Worm (Caenorhabditis elegans): Measurements from ENCODE around the gene T08G3.11.
"Not testable (repeated sequence)": the region's sequence is repeated elsewhere in the genome, so short reads cannot be mapped to it uniquely, and the experiment has no call there.

T08G3.11 gene

DNA sequence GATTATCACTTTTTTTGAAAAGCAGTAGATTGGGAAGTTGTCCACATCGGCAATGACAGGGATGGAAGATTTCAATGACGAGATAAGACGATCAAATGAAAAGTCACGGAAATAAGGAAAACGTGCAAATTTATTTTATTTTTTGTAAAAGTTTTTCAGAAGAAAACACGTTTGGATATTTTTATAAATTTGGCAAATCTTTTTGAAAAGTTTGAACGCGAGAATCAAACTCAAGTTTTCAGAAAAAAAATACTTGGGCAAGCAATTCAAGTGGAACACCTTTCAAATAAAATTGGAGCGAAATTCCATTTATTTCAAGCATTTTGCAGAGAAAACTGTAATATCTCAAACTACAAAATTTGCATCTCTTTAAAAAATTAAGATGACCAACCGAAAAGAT, 36.0 kb upstream of the T08G3.11 start, which contains the start of gene F36D3.5:
Gene F36D3.5, minus strand, starts transcription at position 101 of the 400 bp plus-strand sequence.
- not testable (repeated sequence) for TF ChIP-seq saeg-2 (GFP tag; IDR thresholded peaks at IDR 0.05); snpc-4 (tag; optimal IDR thresholded peaks at IDR 0.05); lin-13 (GFP tag; optimal IDR thresholded peaks at IDR 0.05)

DNA sequence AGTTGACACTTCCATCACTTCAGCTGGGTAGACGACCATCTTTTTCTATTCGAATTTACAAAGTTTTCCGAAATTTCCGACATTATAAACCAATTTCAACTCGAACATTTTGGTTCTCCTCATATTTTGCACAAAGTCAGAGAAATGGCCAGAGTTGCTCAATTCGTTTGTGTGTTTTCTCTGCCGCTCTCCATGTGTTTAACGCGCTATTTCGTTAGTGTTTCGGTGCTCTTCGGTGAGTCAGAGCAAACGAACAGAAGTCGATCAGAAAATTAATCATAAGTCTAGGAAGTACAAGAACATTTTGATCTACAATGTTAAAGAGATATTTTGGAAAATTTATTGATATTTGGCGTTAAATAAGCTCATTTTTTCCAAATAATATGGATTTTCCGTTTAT, 29.5 kb upstream of the T08G3.11 start, which contains the start of gene srr-3:
Gene srr-3, minus strand, starts transcription at position 101 of the 400 bp plus-strand sequence.
- TF ChIP-seq ztf-7 (tag; optimal IDR thresholded peaks at IDR 0.05) (no peak), nhr-48 (tag; optimal IDR thresholded peaks at IDR 0.05) (no peak), ceh-32 (tag; optimal IDR thresholded peaks at IDR 0.05; ENCODE audit: poor library complexity) (no peak), lin-39 (tag; optimal IDR thresholded peaks at IDR 0.05) (no peak), ctbp-1 (GFP tag; IDR thresholded peaks at IDR 0.05) (no peak), rbr-2 (tag; optimal IDR thresholded peaks at IDR 0.05) (no peak)

DNA sequence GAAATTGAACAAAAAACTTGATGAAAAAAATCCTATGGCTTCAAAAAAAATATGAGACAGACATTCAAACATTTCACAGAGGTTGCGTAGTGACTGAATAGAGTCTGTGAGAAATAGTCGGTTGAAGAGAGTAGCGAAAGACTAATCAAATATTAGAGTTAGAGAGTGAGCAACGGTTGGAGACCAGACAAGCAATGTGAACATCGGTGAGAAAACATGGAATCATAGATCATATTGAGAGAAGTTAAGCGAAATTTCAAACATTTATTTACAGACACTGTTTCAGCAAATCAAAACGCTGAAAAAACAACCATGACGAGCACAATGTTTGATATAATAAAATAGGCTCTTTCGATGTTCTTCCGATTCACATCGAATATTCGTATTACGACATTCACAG, 27.5 kb upstream of the T08G3.11 start:
- TF ChIP-seq daf-16 (GFP tag; optimal IDR thresholded peaks at IDR 0.05) = no peak
- TF ChIP-seq daf-16 (tag; optimal IDR thresholded peaks at IDR 0.05) = no peak
- TF ChIP-seq unc-62 (GFP tag; optimal IDR thresholded peaks at IDR 0.05 in 1 of 2) = peak in 1 of 2 experiments; percentile 94
- no peak for TF ChIP-seq unc-62 (tag; optimal IDR thresholded peaks at IDR 0.05)

DNA sequence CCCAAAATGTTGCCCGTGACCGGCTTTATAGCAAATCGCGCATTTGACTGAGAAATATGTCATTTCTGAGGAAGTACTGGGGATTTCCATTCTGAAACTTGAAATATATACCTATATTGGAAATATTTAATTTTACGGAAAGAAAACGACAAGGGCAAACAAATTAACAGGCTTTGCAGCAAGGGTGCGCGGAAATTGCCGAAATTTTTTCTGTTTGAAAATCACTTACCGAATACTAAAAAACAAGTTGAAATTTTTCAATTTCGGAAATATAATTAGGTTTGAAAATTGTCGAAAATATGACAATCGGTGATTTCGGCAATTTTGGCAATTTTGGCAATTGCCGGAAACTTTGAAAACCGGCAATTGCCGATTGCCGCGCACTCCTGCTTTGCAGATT, 26.7 kb upstream of the T08G3.11 start, which contains the start of gene nhr-54:
Gene nhr-54, minus strand, starts transcription at position 101 of the 400 bp plus-strand sequence.
- no peak for TF ChIP-seq hmg-1.1 (GFP tag; IDR thresholded peaks at IDR 0.05)
- no peak for TF ChIP-seq dpl-1 (GFP tag; optimal IDR thresholded peaks at IDR 0.05)
- no peak for TF ChIP-seq egl-27 (tag; optimal IDR thresholded peaks at IDR 0.05)
- no peak for TF ChIP-seq zip-2 (tag; optimal IDR thresholded peaks at IDR 0.05)
- TF ChIP-seq F10B5.3 (tag; optimal IDR thresholded peaks at IDR 0.05) = no peak
- no peak for TF ChIP-seq dve-1 (tag; optimal IDR thresholded peaks at IDR 0.05; ENCODE audit: insufficient read depth)
- no peak for TF ChIP-seq mep-1 (tag; optimal IDR thresholded peaks at IDR 0.05)
- no peak for TF ChIP-seq spr-1 (tag; optimal IDR thresholded peaks at IDR 0.05)
- TF ChIP-seq pha-4 (GFP tag; IDR thresholded peaks at IDR 0.05) = no peak
- no peak for TF ChIP-seq pha-4 (tag; optimal IDR thresholded peaks at IDR 0.05)
- no peak for TF ChIP-seq daf-19 (GFP tag; conservative IDR thresholded peaks at IDR 0.05)
- TF ChIP-seq set-16 (GFP tag; IDR thresholded peaks at IDR 0.05) = no peak
- TF ChIP-seq zfp-3 (GFP tag; conservative IDR thresholded peaks at IDR 0.05) = no peak
- no peak for TF ChIP-seq Y48G9A.11 (GFP tag; IDR thresholded peaks at IDR 0.05)
- no peak for TF ChIP-seq unc-62 (GFP tag; optimal IDR thresholded peaks at IDR 0.05 in 1 of 2)
- no peak for TF ChIP-seq unc-62 (tag; optimal IDR thresholded peaks at IDR 0.05)
- no peak for TF ChIP-seq daf-16 (GFP tag; optimal IDR thresholded peaks at IDR 0.05)
- TF ChIP-seq daf-16 (tag; optimal IDR thresholded peaks at IDR 0.05) = no peak
- TF ChIP-seq Y105C5A.15 (GFP tag; IDR thresholded peaks at IDR 0.05) = no peak
- no peak for TF ChIP-seq egl-43 (GFP tag; IDR thresholded peaks at IDR 0.05)
- TF ChIP-seq hlh-11 (tag; optimal IDR thresholded peaks at IDR 0.05) = no peak

DNA sequence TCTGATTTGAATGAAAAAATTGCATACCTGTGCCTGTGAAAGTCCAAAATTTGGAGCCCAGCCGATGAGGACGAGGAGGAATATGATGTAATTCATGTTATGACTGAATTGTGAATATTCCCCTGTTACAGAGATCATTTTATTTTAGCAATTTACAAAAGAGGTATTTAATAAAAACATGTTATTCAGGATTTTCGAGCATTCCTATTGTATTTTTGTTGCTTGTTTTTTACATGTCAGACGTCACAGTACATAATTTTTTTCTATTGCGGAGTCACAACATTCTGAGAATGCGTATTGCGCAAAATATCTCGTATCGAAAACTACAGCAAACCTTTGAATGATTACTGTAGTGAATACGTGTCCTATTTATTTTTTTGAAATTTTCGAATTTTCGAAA, 24.0 kb upstream of the T08G3.11 start, which contains the start of gene F36D3.14:
Gene F36D3.14, minus strand, starts transcription at position 101 of the 400 bp plus-strand sequence.
- TF ChIP-seq unc-62 (GFP tag; optimal IDR thresholded peaks at IDR 0.05 in 1 of 2) (peak in 1 of 2 experiments; percentile 29), unc-62 (tag; optimal IDR thresholded peaks at IDR 0.05) (no peak), nhr-102 (tag; optimal IDR thresholded peaks at IDR 0.05) (no peak)

DNA sequence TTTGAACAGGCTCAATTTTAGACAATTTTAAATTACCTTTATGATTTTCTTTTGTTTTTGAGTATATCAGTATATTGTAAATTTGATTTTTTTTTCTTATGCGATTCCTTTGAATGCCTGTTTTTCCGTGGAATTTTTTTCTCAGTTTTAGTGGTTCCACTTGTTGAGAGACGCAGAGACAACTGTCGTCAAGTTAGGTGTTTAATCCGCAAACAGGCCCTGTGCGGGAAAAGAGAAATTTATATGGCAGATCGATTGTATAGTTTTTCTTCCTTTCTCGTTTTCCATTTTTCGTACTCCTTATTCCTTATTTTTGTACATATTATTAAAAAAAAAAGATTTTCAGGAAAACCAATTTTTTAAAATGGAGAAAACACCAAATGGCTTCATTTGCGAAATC, 19.8 kb upstream of the T08G3.11 start, which contains the start of gene F36D3.1:
Gene F36D3.1, plus strand, starts transcription at position 347 of the 400 bp plus-strand sequence.
- peak; percentile 12 for TF ChIP-seq rbr-2 (tag; optimal IDR thresholded peaks at IDR 0.05)
- TF ChIP-seq mep-1 (tag; optimal IDR thresholded peaks at IDR 0.05) = no peak
- TF ChIP-seq dmd-6 (GFP tag; IDR thresholded peaks at IDR 0.05) = 0 out of 2 replicates have a peak, but pooled peaks have one; percentile 16
- peak; percentile 16 for TF ChIP-seq hlh-30 (tag; optimal IDR thresholded peaks at IDR 0.05; ENCODE audit: insufficient read depth)
- TF ChIP-seq dpl-1 (GFP tag; optimal IDR thresholded peaks at IDR 0.05) = peak; percentile 87
- TF ChIP-seq unc-62 (GFP tag; optimal IDR thresholded peaks at IDR 0.05 in 1 of 2) = peak in 1 of 2 experiments; percentile 3
- no peak for TF ChIP-seq unc-62 (tag; optimal IDR thresholded peaks at IDR 0.05)
- peak; percentile 67 for TF ChIP-seq mes-2 (tag; optimal IDR thresholded peaks at IDR 0.05; ENCODE audit: poor library complexity, severe bottlenecking)
- TF ChIP-seq ztf-7 (tag; optimal IDR thresholded peaks at IDR 0.05) = peak; percentile 1
- TF ChIP-seq nhr-28 (tag; optimal IDR thresholded peaks at IDR 0.05) = peak; percentile 25
- TF ChIP-seq sdz-12 (GFP tag; optimal IDR thresholded peaks at IDR 0.05) = no peak
